Worm (Caenorhabditis elegans) whole organism, L3 larva: Measurements from ENCODE around the gene ZK637.15.

Experiments
- ceh-82 ChIP-seq: fragments of 150-350 bp; optimal IDR thresholded peaks from 2 replicates; lab custom pipeline; 2014; ENCODE audit warnings: missing biosample characterization, missing genetic modification characterization
- elt-1 ChIP-seq: fragments of 150-350 bp; optimal IDR thresholded peaks from 2 replicates; lab custom pipeline; 2014; ENCODE audit warnings: missing biosample characterization, missing genetic modification characterization
- elt-3 ChIP-seq, 3 experiments: fragments of 150-350 bp in 1 of 3; sonication (generic microtip) in 2 of 3; optimal IDR thresholded peaks; 2 replicates in 2 of 3; 4 replicates in 1 of 3; lab custom pipeline; 2014 to 2017; ENCODE audit warnings: missing biosample characterization in 3 of 3, missing genetic modification characterization in 3 of 3
- eor-1 ChIP-seq, 2 experiments: fragments of 150-350 bp; optimal IDR thresholded peaks; 2 replicates each; lab custom pipeline; 2014 to 2018; ENCODE audit warnings: missing biosample characterization in 2 of 2, missing genetic modification characterization in 2 of 2
- fos-1 ChIP-seq: fragments of 150-350 bp; optimal IDR thresholded peaks from 2 replicates; lab custom pipeline; 2014; ENCODE audit warnings: missing biosample characterization, missing genetic modification characterization
- nhr-12 ChIP-seq: fragments of 150-350 bp; optimal IDR thresholded peaks from 2 replicates; lab custom pipeline; 2014; ENCODE audit warnings: missing biosample characterization, missing genetic modification characterization
- pha-4 ChIP-seq: fragments of 150-350 bp; optimal IDR thresholded peaks from 2 replicates; lab custom pipeline; 2014; ENCODE audit warnings: missing biosample characterization, missing genetic modification reagents, missing genetic modification characterization
- pqm-1 ChIP-seq: fragments of 150-350 bp; optimal IDR thresholded peaks from 2 replicates; lab custom pipeline; 2017; ENCODE audit warnings: missing biosample characterization, missing genetic modification characterization, inconsistent platforms
- zag-1 ChIP-seq: fragments of 150-350 bp; optimal IDR thresholded peaks from 2 replicates; lab custom pipeline; 2014; ENCODE audit warnings: missing biosample characterization, missing genetic modification characterization
- ztf-4 ChIP-seq: fragments of 150-350 bp; optimal IDR thresholded peaks from 2 replicates; lab custom pipeline; 2014; ENCODE audit warnings: missing biosample characterization, missing genetic modification characterization

- TF ChIP-seq ztf-4 (tag; lab: Kevin White, UChicago): no peak
- no peak for TF ChIP-seq pqm-1 (tag; lab: Kevin White, UChicago)
- TF ChIP-seq elt-1: peak; percentile 79
- peak; percentile 46 for TF ChIP-seq zag-1 (tag; lab: Kevin White, UChicago)
- TF ChIP-seq fos-1 (tag; lab: Kevin White, UChicago): no peak
- no peak for TF ChIP-seq elt-3 (tag; optimal IDR thresholded peaks at IDR 0.05; lab: Kevin White, UChicago)
- no peak for TF ChIP-seq ceh-82 (tag; lab: Kevin White, UChicago)
- TF ChIP-seq nhr-12: no peak
- TF ChIP-seq eor-1 (tag; optimal IDR thresholded peaks at IDR 0.05; lab: Kevin White, UChicago): no peak
- TF ChIP-seq pha-4 (tag; lab: Kevin White, UChicago): no peak
Measured at ce11 chrIII:8873990-8874668, 45.8 kb upstream of the ZK637.15 start.
